Worm (Caenorhabditis elegans) whole organism, young adult: ENCODE data around the gene R02F11.1.
"Not testable (repeated sequence)": the region's sequence is repeated elsewhere in the genome, so short reads cannot be mapped to it uniquely, and the experiment has no call there.

Source experiments
- B0336.3 ChIP-seq: fragments of 200-800 bp; sonication (Bioruptor generic); IDR thresholded peaks from 2 replicates; pipeline ENCODE4 v1.3.6; 2022; ENCODE audit warnings: missing genetic modification characterization, missing compliant biosample characterization
- F10E7.11 ChIP-seq: sonication (generic microtip); optimal IDR thresholded peaks from 2 replicates; lab custom pipeline; 2017; ENCODE audit warnings: mild to moderate bottlenecking, missing genetic modification characterization, moderate library complexity, missing compliant biosample characterization
- F33H1.4 ChIP-seq: fragments of 200-800 bp; sonication (Bioruptor generic); IDR thresholded peaks from 2 replicates; pipeline ENCODE4 v1.3.6; 2022; ENCODE audit warnings: missing genetic modification reagents, missing genetic modification characterization, missing compliant biosample characterization
- K11D2.4 ChIP-seq: fragments of 200-800 bp; sonication (Bioruptor generic); IDR thresholded peaks from 2 replicates; pipeline ENCODE4 v1.3.6; 2022; ENCODE audit warnings: missing genetic modification reagents, missing genetic modification characterization, missing compliant biosample characterization
- K12H6.12 ChIP-seq: fragments of 200-800 bp; sonication (Bioruptor generic); optimal IDR thresholded peaks from 2 replicates; lab custom pipeline; 2018; ENCODE audit warnings: mild to moderate bottlenecking, missing genetic modification characterization, missing compliant biosample characterization
- Y53F4B.3 ChIP-seq: fragments of 200-800 bp; sonication (Bioruptor generic); IDR thresholded peaks from 2 replicates; pipeline ENCODE4 v1.3.6; 2022; ENCODE audit warnings: missing genetic modification reagents, missing genetic modification characterization, missing compliant biosample characterization
- Y56A3A.18 ChIP-seq: fragments of 200-800 bp; sonication (Bioruptor generic); IDR thresholded peaks from 2 replicates; pipeline ENCODE4 v1.3.6; 2022; ENCODE audit warnings: missing genetic modification reagents, missing genetic modification characterization, missing compliant biosample characterization
- Y79H2A.3 ChIP-seq: fragments of 200-800 bp; sonication (Bioruptor generic); conservative IDR thresholded peaks from 2 replicates; pipeline ENCODE4 v1.3.6; 2022; ENCODE audit warnings: missing genetic modification reagents, missing genetic modification characterization, missing compliant biosample characterization
- ZK185.1 ChIP-seq: sonication (generic microtip); optimal IDR thresholded peaks from 2 replicates; lab custom pipeline; 2016; ENCODE audit warnings: mild to moderate bottlenecking, missing genetic modification characterization, missing compliant biosample characterization; ENCODE audit not compliant: poor library complexity, severe bottlenecking
- akir-1 ChIP-seq: fragments of 200-800 bp; sonication (Bioruptor generic); optimal IDR thresholded peaks from 2 replicates; lab custom pipeline; 2018; ENCODE audit warnings: mild to moderate bottlenecking, missing genetic modification characterization, moderate library complexity, missing compliant biosample characterization
- athp-1 ChIP-seq: sonication (generic microtip); optimal IDR thresholded peaks from 2 replicates; lab custom pipeline; 2017; ENCODE audit warnings: mild to moderate bottlenecking, missing genetic modification characterization, missing compliant biosample characterization
- bed-1 ChIP-seq: fragments of 200-800 bp; sonication (Bioruptor generic); IDR thresholded peaks from 2 replicates; pipeline ENCODE4 v1.3.6; 2022; ENCODE audit warnings: missing genetic modification reagents, missing genetic modification characterization, missing compliant biosample characterization
- ccch-3 ChIP-seq: fragments of 200-800 bp; sonication (Bioruptor generic); optimal IDR thresholded peaks from 2 replicates; lab custom pipeline; 2018; ENCODE audit warnings: mild to moderate bottlenecking, missing genetic modification characterization, missing compliant biosample characterization
- cebp-1 ChIP-seq, 2 experiments: fragments of 200-800 bp in 1 of 2; sonication (Bioruptor generic) in 1 of 2; sonication (generic microtip) in 1 of 2; IDR thresholded peaks in 1 of 2; optimal IDR thresholded peaks in 1 of 2; 2 replicates each; pipeline versions ENCODE4 v1.3.6 to Lab custom; 2017 to 2022; ENCODE audit warnings: missing compliant biosample characterization in 2 of 2, missing genetic modification characterization in 2 of 2, mild to moderate bottlenecking in 1 of 2, missing genetic modification reagents in 1 of 2, moderate library complexity in 1 of 2
- cebp-2 ChIP-seq: fragments of 200-800 bp; sonication (Bioruptor generic); IDR thresholded peaks from 2 replicates; pipeline ENCODE4 v1.3.6; 2022; ENCODE audit warnings: missing genetic modification characterization, missing compliant biosample characterization
- ceh-100 ChIP-seq: fragments of 200-800 bp; sonication (Bioruptor generic); IDR thresholded peaks from 2 replicates; pipeline ENCODE4 v1.3.6; 2022; ENCODE audit warnings: missing genetic modification reagents, missing genetic modification characterization, missing compliant biosample characterization
- dpl-1 ChIP-seq: fragments of 150-350 bp; optimal IDR thresholded peaks from 2 replicates; lab custom pipeline; 2014; ENCODE audit warnings: missing biosample characterization, missing genetic modification reagents, missing genetic modification characterization
- efl-1 ChIP-seq: fragments of 150-350 bp; optimal IDR thresholded peaks from 2 replicates; lab custom pipeline; 2014; ENCODE audit warnings: missing biosample characterization, missing genetic modification reagents, missing genetic modification characterization
- fkh-3 ChIP-seq: sonication (generic microtip); optimal IDR thresholded peaks from 2 replicates; lab custom pipeline; 2016; ENCODE audit warnings: mild to moderate bottlenecking, missing genetic modification characterization, missing compliant biosample characterization
- hlh-26 ChIP-seq: fragments of 200-800 bp; sonication (Bioruptor generic); conservative IDR thresholded peaks from 2 replicates; pipeline ENCODE4 v1.3.6; 2022; ENCODE audit warnings: missing genetic modification reagents, missing genetic modification characterization, missing compliant biosample characterization
- hmg-1.2 ChIP-seq: fragments of 200-800 bp; sonication (Bioruptor generic); IDR thresholded peaks from 2 replicates; pipeline ENCODE4 v1.3.6; 2022; ENCODE audit warnings: missing genetic modification reagents, missing genetic modification characterization, missing compliant biosample characterization
- hmg-20 ChIP-seq: fragments of 200-800 bp; sonication (Bioruptor generic); IDR thresholded peaks from 2 replicates; pipeline ENCODE4 v1.3.6; 2022; ENCODE audit warnings: missing genetic modification reagents, missing genetic modification characterization, missing compliant biosample characterization
- hrde-1 ChIP-seq: sonication (generic microtip); optimal IDR thresholded peaks from 2 replicates; lab custom pipeline; 2016; ENCODE audit warnings: missing genetic modification characterization, mild to moderate bottlenecking, missing compliant biosample characterization, moderate library complexity, missing genotype, missing genetic modification reagents, borderline replicate concordance
- lag-1 ChIP-seq: fragments of 200-800 bp; sonication (Bioruptor generic); IDR thresholded peaks from 2 replicates; pipeline ENCODE4 v1.3.6; 2022; ENCODE audit warnings: missing genetic modification reagents, missing genetic modification characterization, missing compliant biosample characterization
- let-526 ChIP-seq: fragments of 200-800 bp; sonication (Bioruptor generic); IDR thresholded peaks from 2 replicates; pipeline ENCODE4 v1.3.6; 2022; ENCODE audit warnings: missing genetic modification reagents, missing genetic modification characterization, missing compliant biosample characterization
- let-607 ChIP-seq, 2 experiments: fragments of 200-800 bp in 1 of 2; sonication (Bioruptor generic) in 1 of 2; sonication (generic microtip) in 1 of 2; optimal IDR thresholded peaks; 2 replicates each; lab custom pipeline; 2016 to 2018; ENCODE audit warnings: mild to moderate bottlenecking in 2 of 2, missing compliant biosample characterization in 2 of 2, missing genetic modification characterization in 2 of 2, moderate library complexity in 2 of 2, missing genotype in 1 of 2
- lin-26 ChIP-seq: fragments of 200-800 bp; sonication (Bioruptor generic); IDR thresholded peaks from 2 replicates; pipeline ENCODE4 v1.3.6; 2022; ENCODE audit warnings: missing genetic modification reagents, missing genetic modification characterization, missing compliant biosample characterization
- lsl-1 ChIP-seq: fragments of 200-800 bp; sonication (Bioruptor generic); optimal IDR thresholded peaks from 2 replicates; lab custom pipeline; 2018; ENCODE audit warnings: mild to moderate bottlenecking, missing genetic modification characterization, moderate library complexity, missing compliant biosample characterization
- madf-10 ChIP-seq: sonication (generic microtip); optimal IDR thresholded peaks from 2 replicates; lab custom pipeline; 2016; ENCODE audit warnings: mild to moderate bottlenecking, missing genetic modification characterization, missing compliant biosample characterization
- madf-6 ChIP-seq: fragments of 200-800 bp; sonication (Bioruptor generic); IDR thresholded peaks from 2 replicates; pipeline ENCODE4 v1.3.6; 2022; ENCODE audit warnings: missing genetic modification reagents, missing genetic modification characterization, missing compliant biosample characterization
- mel-28 ChIP-seq: sonication (generic microtip); optimal IDR thresholded peaks from 2 replicates; lab custom pipeline; 2016; ENCODE audit warnings: borderline replicate concordance, mild to moderate bottlenecking, missing genetic modification characterization, missing compliant biosample characterization
- nfya-1 ChIP-seq: sonication (generic microtip); optimal IDR thresholded peaks from 2 replicates; lab custom pipeline; 2017; ENCODE audit warnings: antibody characterized with exemption, missing compliant biosample characterization, missing genetic modification characterization, borderline replicate concordance; ENCODE audit not compliant: insufficient read depth
- nhr-120 ChIP-seq: fragments of 200-800 bp; sonication (Bioruptor generic); IDR thresholded peaks from 2 replicates; pipeline ENCODE4 v1.3.6; 2022; ENCODE audit warnings: missing genetic modification characterization, missing compliant biosample characterization
- nhr-80 ChIP-seq: sonication (generic microtip); optimal IDR thresholded peaks from 2 replicates; lab custom pipeline; 2016; ENCODE audit warnings: missing genetic modification characterization, missing compliant biosample characterization
- nhr-90 ChIP-seq: sonication (generic microtip); optimal IDR thresholded peaks from 2 replicates; lab custom pipeline; 2016; ENCODE audit warnings: missing genotype, mild to moderate bottlenecking, missing genetic modification characterization, missing compliant biosample characterization
- pha-4 ChIP-seq: fragments of 150-350 bp; sonication (generic microtip); optimal IDR thresholded peaks from 2 replicates; lab custom pipeline; 2014; ENCODE audit warnings: missing biosample characterization, missing genetic modification reagents, missing genetic modification characterization
- rcor-1 ChIP-seq: fragments of 200-800 bp; sonication (Bioruptor generic); IDR thresholded peaks from 2 replicates; pipeline ENCODE4 v1.3.6; 2022; ENCODE audit warnings: missing genetic modification reagents, missing genetic modification characterization, missing compliant biosample characterization
- repo-1 ChIP-seq: sonication (generic microtip); optimal IDR thresholded peaks from 2 replicates; lab custom pipeline; 2017; ENCODE audit warnings: mild to moderate bottlenecking, missing genetic modification characterization, missing compliant biosample characterization
- rpc-1 ChIP-seq, 2 experiments: fragments of 150-350 bp in 1 of 2; sonication (generic microtip) in 1 of 2; optimal IDR thresholded peaks; 2 replicates each; lab custom pipeline; 2014 to 2018; ENCODE audit warnings: missing biosample characterization in 1 of 2, missing genetic modification characterization in 1 of 2, missing genetic modification reagents in 1 of 2, missing genotype in 1 of 2
- sdz-38 ChIP-seq: sonication (generic microtip); optimal IDR thresholded peaks from 2 replicates; lab custom pipeline; 2016; ENCODE audit warnings: missing genotype, missing genetic modification characterization, missing compliant biosample characterization
- snpc-1.1 ChIP-seq: sonication (generic microtip); optimal IDR thresholded peaks from 2 replicates; lab custom pipeline; 2017; ENCODE audit warnings: missing genetic modification characterization, mild to moderate bottlenecking, missing compliant biosample characterization, antibody characterized with exemption, moderate library complexity, missing genotype, missing genetic modification reagents; ENCODE audit not compliant: insufficient read depth
- snpc-4 ChIP-seq, 5 experiments: fragments of 150-350 bp in 1 of 5; sonication (generic microtip) in 4 of 5; optimal IDR thresholded peaks; 2 replicates each; lab custom pipeline; 2014 to 2018; ENCODE audit warnings: missing genetic modification characterization in 5 of 5, missing biosample characterization in 3 of 5, antibody characterized with exemption in 2 of 5, mild to moderate bottlenecking in 2 of 5, missing compliant biosample characterization in 2 of 5, missing genotype in 2 of 5, moderate library complexity in 2 of 5, missing genetic modification reagents in 1 of 5
- sptf-2 ChIP-seq: fragments of 200-800 bp; sonication (Bioruptor generic); optimal IDR thresholded peaks from 2 replicates; lab custom pipeline; 2018; ENCODE audit warnings: mild to moderate bottlenecking, missing genetic modification characterization, missing compliant biosample characterization
- tbx-9 ChIP-seq: sonication (generic microtip); optimal IDR thresholded peaks from 2 replicates; lab custom pipeline; 2016; ENCODE audit warnings: borderline replicate concordance, missing genetic modification characterization, inconsistent platforms, missing compliant biosample characterization
- ztf-25 ChIP-seq: fragments of 200-800 bp; sonication (Bioruptor generic); IDR thresholded peaks from 2 replicates; pipeline ENCODE4 v1.3.6; 2022; ENCODE audit warnings: missing genetic modification reagents, missing genetic modification characterization, missing compliant biosample characterization

R02F11.1 gene

DNA sequence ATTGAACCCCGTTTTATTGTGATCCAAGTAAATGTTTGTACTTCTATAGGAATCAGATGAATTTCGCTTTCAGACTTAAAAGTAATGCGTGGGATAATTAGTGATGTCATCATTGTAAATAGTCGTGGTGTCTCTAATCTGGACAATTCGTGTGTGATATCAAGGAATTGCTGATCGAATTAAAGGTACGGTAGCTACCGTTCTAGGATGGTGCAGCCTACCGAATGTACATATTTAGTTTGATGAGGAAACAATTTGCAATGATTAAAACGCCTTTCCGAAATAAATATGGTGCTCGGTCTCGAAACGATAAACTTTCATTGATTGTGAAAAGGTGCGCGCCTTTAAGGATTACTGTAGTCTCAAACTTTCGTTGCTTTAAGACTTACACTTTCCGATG, 42.4 kb upstream of the R02F11.1 start (continued):
- TF ChIP-seq K12H6.12 (tag; lab: Kevin White, UChicago) (no peak), fkh-3 (no peak), nhr-80 (tag; lab: Kevin White, UChicago) (no peak), K11D2.4 (GFP tag; lab: Robert Waterston, UW) (no peak), lsl-1 (GFP tag; lab: Kevin White, UChicago) (no peak), hmg-20 (0 out of 2 replicates have a peak, but pooled peaks have one; percentile 3), Y56A3A.18 (GFP tag; lab: Robert Waterston, UW) (no peak), madf-6 (GFP tag; lab: Robert Waterston, UW) (peak; percentile 63), nhr-120 (GFP tag; lab: Robert Waterston, UW) (no peak), let-526 (GFP tag; lab: Robert Waterston, UW) (no peak), tbx-9 (no peak), hrde-1 (tag; lab: Kevin White, UChicago) (peak; percentile 10), pha-4 (tag; lab: Kevin White, UChicago) (no peak), dpl-1 (GFP tag; lab: Kevin White, UChicago) (no peak), bed-1 (GFP tag; lab: Robert Waterston, UW) (no peak), athp-1 (tag; lab: Kevin White, UChicago) (no peak), cebp-2 (no peak), ccch-3 (GFP tag; lab: Kevin White, UChicago) (no peak), lin-26 (GFP tag; lab: Robert Waterston, UW) (no peak), madf-10 (no peak), let-607 (tag; optimal IDR thresholded peaks at IDR 0.05; lab: Kevin White, UChicago) (no peak), Y53F4B.3 (GFP tag; lab: Robert Waterston, UW) (no peak), rpc-1 (optimal IDR thresholded peaks at IDR 0.05; lab: Kevin White, UChicago) (no peak), rpc-1 (tag; optimal IDR thresholded peaks at IDR 0.05; lab: Kevin White, UChicago) (no peak), ztf-25 (GFP tag; lab: Robert Waterston, UW) (no peak), lag-1 (GFP tag; lab: Robert Waterston, UW) (no peak), Y79H2A.3 (no peak), cebp-1 (GFP tag; IDR thresholded peaks at IDR 0.05; lab: Robert Waterston, UW) (no peak), cebp-1 (tag; optimal IDR thresholded peaks at IDR 0.05; lab: Kevin White, UChicago) (no peak)

DNA sequence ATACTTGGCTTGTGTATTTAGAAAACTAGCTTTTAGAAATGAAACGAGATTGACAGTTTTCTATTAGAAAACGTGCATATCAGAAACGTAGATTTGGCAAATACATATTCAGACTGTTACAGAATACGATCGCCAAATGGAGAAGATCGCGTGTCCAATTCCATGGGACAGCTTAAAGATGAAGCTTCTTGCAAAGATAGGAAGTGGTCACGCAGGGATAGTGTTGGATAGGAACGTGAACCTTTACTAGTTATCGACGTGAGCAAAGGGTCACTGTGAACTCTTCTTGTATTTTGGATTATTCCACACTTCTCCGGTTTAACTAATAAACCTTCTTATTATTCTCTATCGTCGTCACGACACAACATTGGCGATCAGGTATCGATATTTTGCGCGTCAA, 40.2 kb upstream of the R02F11.1 start, which contains the start of gene bgnt-1.4:
Gene bgnt-1.4, plus strand, starts transcription at position 301 of the 400 bp plus-strand sequence.
- not testable (repeated sequence) for TF ChIP-seq hlh-26; nhr-90 (tag; lab: Kevin White, UChicago); sdz-38

ce11 chrV:4766501-4766900, 34.4 kb upstream of the R02F11.1 start, which contains the start of gene C18G1.8:
Gene C18G1.8 (minus strand): TSS chrV:4766601.
- TF ChIP-seq efl-1 (no peak), Y79H2A.3 (no peak), F10E7.11 (no peak), snpc-1.1 (tag; lab: Kevin White, UChicago) (no peak), akir-1 (GFP tag; lab: Kevin White, UChicago) (no peak), mel-28 (no peak), snpc-4 (GFP tag; optimal IDR thresholded peaks at IDR 0.05; lab: Kevin White, UChicago) (no peak), snpc-4 (tag; optimal IDR thresholded peaks at IDR 0.05; lab: Kevin White, UChicago) (no peak), B0336.3 (GFP tag; lab: Robert Waterston, UW) (no peak), lsl-1 (GFP tag; lab: Kevin White, UChicago) (no peak), sptf-2 (no peak), nfya-1 (tag; lab: Kevin White, UChicago) (no peak), dpl-1 (GFP tag; lab: Kevin White, UChicago) (no peak), ZK185.1 (tag; lab: Kevin White, UChicago) (no peak), repo-1 (no peak), hmg-1.2 (GFP tag; lab: Robert Waterston, UW) (no peak), rcor-1 (GFP tag; lab: Robert Waterston, UW) (no peak), F33H1.4 (GFP tag; lab: Robert Waterston, UW) (no peak), hrde-1 (tag; lab: Kevin White, UChicago) (no peak), ceh-100 (GFP tag; lab: Robert Waterston, UW) (no peak)
- TF ChIP-seq, all 124 proteins: peak for 0
